Fruit fly (Drosophila melanogaster) whole organism, embryonic: ENCODE measurements around the gene CG9117.

Experiments
- Adf1 ChIP-seq: fragments of 200-800 bp; sonication (Bioruptor generic); IDR thresholded peaks from 2 replicates; pipeline ENCODE4 v1.3.6; 2022; ENCODE audit warnings: missing biosample characterization, missing genetic modification characterization
- Bgb ChIP-seq: fragments of 200-800 bp; sonication (Bioruptor generic); IDR thresholded peaks from 2 replicates; pipeline ENCODE4 v1.3.6; 2022; ENCODE audit warnings: missing biosample characterization, missing genetic modification characterization; ENCODE audit not compliant: partially characterized antibody
- CG10462 ChIP-seq: fragments of 200-800 bp; sonication (Bioruptor generic); optimal IDR thresholded peaks from 2 replicates; lab custom pipeline; 2016; ENCODE audit warnings: missing biosample characterization, missing genetic modification characterization
- CG10654 ChIP-seq: fragments of 200-800 bp; sonication (Bioruptor generic); optimal IDR thresholded peaks from 2 replicates; lab custom pipeline; 2016; ENCODE audit warnings: missing biosample characterization, missing genetic modification characterization
- CG13287 ChIP-seq: fragments of 200-800 bp; sonication (Bioruptor generic); IDR thresholded peaks from 2 replicates; pipeline ENCODE4 v1.3.6; 2022; ENCODE audit warnings: missing biosample characterization, missing genetic modification characterization; ENCODE audit not compliant: partially characterized antibody
- CG15479 ChIP-seq: fragments of 200-800 bp; sonication (Bioruptor generic); optimal IDR thresholded peaks from 3 replicates; lab custom pipeline; 2019; ENCODE audit warnings: missing biosample characterization, mild to moderate bottlenecking, missing genetic modification characterization, moderate library complexity
- CG1603 ChIP-seq: fragments of 200-800 bp; sonication (Bioruptor generic); optimal IDR thresholded peaks from 2 replicates; lab custom pipeline; 2019; ENCODE audit warnings: missing biosample characterization, mild to moderate bottlenecking, missing genetic modification characterization, moderate library complexity
- CG1832 ChIP-seq: fragments of 200-800 bp; sonication (Bioruptor generic); optimal IDR thresholded peaks from 2 replicates; lab custom pipeline; 2017; ENCODE audit warnings: missing biosample characterization, mild to moderate bottlenecking, missing genetic modification characterization, inconsistent platforms
- CG18476 ChIP-seq: fragments of 200-800 bp; sonication (Bioruptor generic); optimal IDR thresholded peaks from 2 replicates; lab custom pipeline; 2016; ENCODE audit warnings: missing biosample characterization, mild to moderate bottlenecking, missing genetic modification characterization
- CG31224 ChIP-seq: fragments of 200-800 bp; sonication (Bioruptor generic); IDR thresholded peaks from 2 replicates; pipeline ENCODE4 v1.3.6; 2022; ENCODE audit warnings: missing biosample characterization, missing genetic modification characterization
- CG32532 ChIP-seq: fragments of 200-800 bp; sonication (Bioruptor generic); IDR thresholded peaks from 2 replicates; pipeline ENCODE4 v1.3.6; 2022; ENCODE audit warnings: missing biosample characterization, missing genetic modification characterization
- CG3847 ChIP-seq: fragments of 200-800 bp; sonication (Bioruptor generic); IDR thresholded peaks from 2 replicates; pipeline ENCODE4 v1.3.6; 2022; ENCODE audit warnings: missing biosample characterization, missing genetic modification characterization
- CG4404 ChIP-seq: fragments of 200-800 bp; sonication (Bioruptor generic); IDR thresholded peaks from 2 replicates; pipeline ENCODE4 v1.3.6; 2022; ENCODE audit warnings: missing biosample characterization, missing genetic modification characterization
- CG4424 ChIP-seq: fragments of 200-800 bp; sonication (Bioruptor generic); optimal IDR thresholded peaks from 3 replicates; lab custom pipeline; 2016; ENCODE audit warnings: missing biosample characterization, missing genetic modification characterization
- CG4617 ChIP-seq: fragments of 200-800 bp; sonication (Bioruptor generic); optimal IDR thresholded peaks from 3 replicates; lab custom pipeline; 2016; ENCODE audit warnings: missing biosample characterization, missing genetic modification characterization, borderline replicate concordance
- CG6175 ChIP-seq: fragments of 200-800 bp; sonication (Bioruptor generic); IDR thresholded peaks from 3 replicates; pipeline ENCODE4 v1.3.6; 2022; ENCODE audit warnings: missing biosample characterization, missing genetic modification characterization
- CG7357 ChIP-seq: fragments of 200-800 bp; sonication (Bioruptor generic); IDR thresholded peaks from 3 replicates; pipeline ENCODE4 v1.3.6; 2022; ENCODE audit warnings: missing biosample characterization, missing genetic modification characterization
- CG7786 ChIP-seq: fragments of 200-800 bp; sonication (Bioruptor generic); optimal IDR thresholded peaks from 2 replicates; lab custom pipeline; 2016; ENCODE audit warnings: missing biosample characterization, missing genetic modification characterization
- CG8281 ChIP-seq: fragments of 200-800 bp; sonication (Bioruptor generic); optimal IDR thresholded peaks from 2 replicates; lab custom pipeline; 2018; ENCODE audit warnings: missing biosample characterization, mild to moderate bottlenecking, missing genetic modification characterization, moderate library complexity
- E2f2 ChIP-seq: fragments of 200-800 bp; sonication (Bioruptor generic); IDR thresholded peaks from 2 replicates; pipeline ENCODE4 v1.3.6; 2022; ENCODE audit warnings: missing biosample characterization, missing genetic modification characterization
- Hmx ChIP-seq: fragments of 200-800 bp; sonication (Bioruptor generic); optimal IDR thresholded peaks from 2 replicates; lab custom pipeline; 2016; ENCODE audit warnings: missing biosample characterization, missing genetic modification characterization
- Kr ChIP-seq: fragments of 200-800 bp; sonication (Bioruptor generic); optimal IDR thresholded peaks from 2 replicates; lab custom pipeline; 2017; ENCODE audit warnings: missing biosample characterization, mild to moderate bottlenecking, missing genetic modification characterization
- Lim3 ChIP-seq: fragments of 200-800 bp; sonication (Bioruptor generic); IDR thresholded peaks from 2 replicates; pipeline ENCODE4 v1.3.6; 2022; ENCODE audit warnings: missing biosample characterization, missing genetic modification characterization
- NK7.1 ChIP-seq: fragments of 200-800 bp; sonication (Bioruptor generic); optimal IDR thresholded peaks from 3 replicates; lab custom pipeline; 2016; ENCODE audit warnings: missing biosample characterization, missing genetic modification characterization
- Nf-YA ChIP-seq: fragments of 200-800 bp; sonication (Bioruptor generic); IDR thresholded peaks from 2 replicates; pipeline ENCODE4 v1.3.6; 2022; ENCODE audit warnings: missing biosample characterization, missing genetic modification characterization
- Nf-YB ChIP-seq: fragments of 200-800 bp; sonication (Bioruptor generic); optimal IDR thresholded peaks from 3 replicates; lab custom pipeline; 2019; ENCODE audit warnings: missing biosample characterization, mild to moderate bottlenecking, missing genetic modification characterization, moderate library complexity
- Pdp1 ChIP-seq, 2 experiments: fragments of 200-800 bp; sonication (Bioruptor generic); optimal IDR thresholded peaks; 3 replicates each; lab custom pipeline; 2016; ENCODE audit warnings: missing biosample characterization in 2 of 2, missing genetic modification characterization in 2 of 2, mild to moderate bottlenecking in 1 of 2, moderate library complexity in 1 of 2
- Sin3A ChIP-seq: fragments of >200 bp; optimal IDR thresholded peaks from 2 replicates; lab custom pipeline; 2018
- TFAM ChIP-seq: fragments of 200-800 bp; sonication (Bioruptor generic); optimal IDR thresholded peaks from 2 replicates; lab custom pipeline; 2017; ENCODE audit warnings: missing biosample characterization, missing genetic modification characterization, inconsistent platforms
- Tbp ChIP-seq: fragments of >200 bp; optimal IDR thresholded peaks from 2 replicates; lab custom pipeline; 2018; ENCODE audit warnings: missing biosample characterization, missing genetic modification characterization
- Xbp1 ChIP-seq: fragments of 200-800 bp; sonication (Bioruptor generic); optimal IDR thresholded peaks from 3 replicates; lab custom pipeline; 2016; ENCODE audit warnings: missing biosample characterization, mild to moderate bottlenecking, missing genetic modification characterization
- Xrp1 ChIP-seq: fragments of 200-800 bp; sonication (Bioruptor generic); IDR thresholded peaks from 2 replicates; pipeline ENCODE4 v1.3.6; 2022; ENCODE audit warnings: missing biosample characterization, missing genetic modification characterization
- az2 ChIP-seq: fragments of 200-800 bp; sonication (Bioruptor generic); optimal IDR thresholded peaks from 3 replicates; lab custom pipeline; 2016; ENCODE audit warnings: missing biosample characterization, missing genetic modification characterization
- cg ChIP-seq: fragments of 200-800 bp; sonication (Bioruptor generic); optimal IDR thresholded peaks from 3 replicates; lab custom pipeline; 2019; ENCODE audit warnings: missing biosample characterization, mild to moderate bottlenecking, missing genetic modification characterization, moderate library complexity
- croc ChIP-seq: fragments of 200-800 bp; sonication (Bioruptor generic); conservative IDR thresholded peaks from 3 replicates; pipeline ENCODE4 v1.3.6; 2022; ENCODE audit warnings: missing biosample characterization, missing genetic modification characterization
- emc ChIP-seq: fragments of 200-800 bp; sonication (Bioruptor generic); optimal IDR thresholded peaks from 2 replicates; lab custom pipeline; 2016; ENCODE audit warnings: missing biosample characterization, missing genetic modification characterization
- en ChIP-seq: fragments of 200-800 bp; sonication (Bioruptor generic); optimal IDR thresholded peaks from 2 replicates; lab custom pipeline; 2016; ENCODE audit warnings: missing biosample characterization, missing genetic modification characterization
- fru ChIP-seq: fragments of >200 bp; optimal IDR thresholded peaks from 2 replicates; lab custom pipeline; 2017
- grau ChIP-seq: fragments of 200-800 bp; optimal IDR thresholded peaks from 3 replicates; lab custom pipeline; 2019; ENCODE audit warnings: missing biosample characterization, mild to moderate bottlenecking, missing genetic modification characterization, moderate library complexity
- jing ChIP-seq: fragments of 200-800 bp; sonication (Bioruptor generic); optimal IDR thresholded peaks from 2 replicates; lab custom pipeline; 2018; ENCODE audit warnings: missing biosample characterization, mild to moderate bottlenecking, missing genetic modification characterization
- lab ChIP-seq: fragments of 200-800 bp; sonication (Bioruptor generic); optimal IDR thresholded peaks from 3 replicates; lab custom pipeline; 2017; ENCODE audit warnings: missing biosample characterization, missing genetic modification characterization, mild to moderate bottlenecking, moderate library complexity, missing genetic modification reagents
- lbe ChIP-seq: fragments of 200-800 bp; sonication (Bioruptor generic); optimal IDR thresholded peaks from 2 replicates; lab custom pipeline; 2016; ENCODE audit warnings: missing biosample characterization, mild to moderate bottlenecking, missing genetic modification characterization
- peb ChIP-seq: fragments of 200-800 bp; sonication (Bioruptor generic); IDR thresholded peaks from 2 replicates; pipeline ENCODE4 v1.3.6; 2022; ENCODE audit warnings: missing biosample characterization, missing genetic modification characterization
- pita ChIP-seq: fragments of 200-800 bp; sonication (Bioruptor generic); optimal IDR thresholded peaks from 2 replicates; lab custom pipeline; 2017; ENCODE audit warnings: missing biosample characterization, mild to moderate bottlenecking, missing genetic modification characterization
- pnt ChIP-seq: fragments of 200-800 bp; sonication (Bioruptor generic); optimal IDR thresholded peaks from 3 replicates; lab custom pipeline; 2016; ENCODE audit warnings: missing biosample characterization, missing genetic modification characterization
- prd ChIP-seq, 3 experiments: fragments of >200 bp in 2 of 3; fragments of 200-800 bp in 1 of 3; sonication (Bioruptor generic) in 1 of 3; optimal IDR thresholded peaks in 2 of 3; IDR thresholded peaks in 1 of 3; 2 replicates in 2 of 3; 3 replicates in 1 of 3; pipeline versions ENCODE4 v1.3.6 to Lab custom; 2017 to 2022; ENCODE audit warnings: missing biosample characterization in 1 of 3, missing genetic modification characterization in 1 of 3
- ro ChIP-seq: fragments of 200-800 bp; sonication (Bioruptor generic); IDR thresholded peaks from 2 replicates; pipeline ENCODE4 v1.3.6; 2022; ENCODE audit warnings: missing biosample characterization, missing genetic modification characterization
- sc ChIP-seq, 3 experiments: fragments of >200 bp in 2 of 3; fragments of 200-800 bp in 1 of 3; sonication (Bioruptor generic) in 1 of 3; optimal IDR thresholded peaks; 2 replicates in 2 of 3; 3 replicates in 1 of 3; lab custom pipeline; 2017; ENCODE audit warnings: mild to moderate bottlenecking in 1 of 3, missing biosample characterization in 1 of 3, missing genetic modification characterization in 1 of 3, missing genetic modification reagents in 1 of 3
- schlank ChIP-seq: fragments of 200-800 bp; sonication (Bioruptor generic); optimal IDR thresholded peaks from 2 replicates; lab custom pipeline; 2018; ENCODE audit warnings: missing biosample characterization, mild to moderate bottlenecking, missing genetic modification characterization
- sr ChIP-seq: fragments of 200-800 bp; sonication (Bioruptor generic); IDR thresholded peaks from 3 replicates; pipeline ENCODE4 v1.3.6; 2022; ENCODE audit warnings: missing biosample characterization, missing genetic modification characterization
- tio ChIP-seq: fragments of 200-800 bp; sonication (Bioruptor generic); optimal IDR thresholded peaks from 2 replicates; lab custom pipeline; 2017; ENCODE audit warnings: missing biosample characterization, missing genetic modification characterization, inconsistent platforms

The CG9117 gene

dm6 chr2L:6051212-6051621 lies 13.5 kb upstream of the CG9117 start (continued):
- TF ChIP-seq Nf-YA (GFP tag; lab: Robert Waterston, UW) (peak; percentile 90), Kr (peak; percentile 27), cg (peak; percentile 93), croc (GFP tag; lab: Robert Waterston, UW) (peak; percentile 82), ro (GFP tag; lab: Robert Waterston, UW) (peak; percentile 73), Nf-YB (peak; percentile 85), CG13287 (no peak), CG8281 (tag; lab: Kevin White, UChicago) (peak; percentile 83), pita (GFP tag; lab: Kevin White, UChicago) (no peak), CG1832 (GFP tag; lab: Kevin White, UChicago) (no peak), Adf1 (GFP tag; lab: Robert Waterston, UW) (peak; percentile 77), Bgb (GFP tag; lab: Robert Waterston, UW) (no peak), Lim3 (GFP tag; lab: Robert Waterston, UW) (0 out of 2 replicates have a peak, but pooled peaks have one; percentile 60), grau (peak; percentile 96), CG4617 (peak; percentile 57), CG31224 (peak; percentile 78), E2f2 (GFP tag; lab: Robert Waterston, UW) (peak; percentile 80), en (GFP tag; lab: Kevin White, UChicago) (peak; percentile 91), Xbp1 (GFP tag; lab: Kevin White, UChicago) (peak; percentile 95), NK7.1 (GFP tag; lab: Kevin White, UChicago) (peak; percentile 86), CG32532 (peak; percentile 95), TFAM (GFP tag; lab: Kevin White, UChicago) (peak; percentile 79), tio (GFP tag; lab: Kevin White, UChicago) (no peak), sc (optimal IDR thresholded peaks at IDR 0.05; lab: Kevin White, UChicago) (no peak), sc (GFP tag; optimal IDR thresholded peaks at IDR 0.05; lab: Kevin White, UChicago) (peak; percentile 78), CG6175 (GFP tag; lab: Robert Waterston, UW) (no peak), CG15479 (GFP tag; lab: Kevin White, UChicago) (no peak), lbe (GFP tag; lab: Kevin White, UChicago) (peak; percentile 93), CG7786 (GFP tag; lab: Kevin White, UChicago) (peak; percentile 86), peb (peak; percentile 86), az2 (peak; percentile 93), CG4404 (GFP tag; lab: Robert Waterston, UW) (peak; percentile 41; the same call in 1 of the 2 replicates), Pdp1 (GFP tag; optimal IDR thresholded peaks at IDR 0.05; lab: Kevin White, UChicago) (peak; percentile 92 to 93), CG3847 (GFP tag; lab: Robert Waterston, UW) (peak; percentile 94), Hmx (GFP tag; lab: Kevin White, UChicago) (peak; percentile 79), fru (no peak), jing (GFP tag; lab: Kevin White, UChicago) (peak; percentile 85), CG4424 (GFP tag; lab: Kevin White, UChicago) (peak; percentile 95), CG18476 (peak; percentile 95), schlank (tag; lab: Kevin White, UChicago) (peak; percentile 95), CG1603 (tag; lab: Kevin White, UChicago) (peak; percentile 97), CG7357 (0 out of 3 replicates have a peak, but pooled peaks have one; percentile 76), CG10462 (GFP tag; lab: Kevin White, UChicago) (peak; percentile 80), Xrp1 (GFP tag; lab: Robert Waterston, UW) (peak; percentile 96), CG10654 (peak; percentile 90), Tbp (GFP tag; lab: Kevin White, UChicago) (no peak), Sin3A (no peak), prd (optimal IDR thresholded peaks at IDR 0.05; lab: Kevin White, UChicago) (no peak), prd (GFP tag; IDR thresholded peaks at IDR 0.05; lab: Robert Waterston, UW) (peak; percentile 84), emc (peak; percentile 82), sr (peak; percentile 75; the same call in 2 of the 3 replicates), pnt (GFP tag; lab: Kevin White, UChicago) (peak; percentile 88), lab (GFP tag; lab: Kevin White, UChicago) (peak; percentile 98)
